Worm (Caenorhabditis elegans): ENCODE measurements around the gene mtr-4.

DNA sequence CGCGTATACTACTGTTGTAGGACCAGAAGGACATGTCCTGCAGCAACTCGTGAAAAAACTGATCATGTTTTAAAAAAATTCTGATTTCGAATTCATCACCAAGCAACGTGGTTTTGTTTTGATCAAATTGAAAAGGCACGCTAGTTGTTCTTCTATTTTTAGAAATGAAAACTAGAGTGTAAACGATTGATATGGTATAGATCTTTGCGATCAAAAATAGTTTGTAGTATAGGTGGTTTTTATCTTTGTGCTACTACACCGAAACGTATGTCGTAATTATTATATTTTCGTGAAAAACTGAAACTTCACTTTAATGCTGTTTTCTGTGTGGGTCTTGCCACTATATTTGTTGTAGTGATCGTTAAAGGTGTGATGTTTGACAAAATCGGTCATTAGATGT lies 41.4 kb downstream of the mtr-4 start:
- no peak for TF ChIP-seq lin-13 (GFP tag; optimal IDR thresholded peaks at IDR 0.05)
- TF ChIP-seq R02D3.7 (tag; optimal IDR thresholded peaks at IDR 0.05) = no peak
- TF ChIP-seq unc-62 (GFP tag; optimal IDR thresholded peaks at IDR 0.05) = no peak
- no peak for TF ChIP-seq ztf-4 (tag; optimal IDR thresholded peaks at IDR 0.05)
- TF ChIP-seq nhr-23 (tag; optimal IDR thresholded peaks at IDR 0.05) = no peak
- no peak for TF ChIP-seq nhr-12 (tag; optimal IDR thresholded peaks at IDR 0.05)
- TF ChIP-seq elt-1 (tag; optimal IDR thresholded peaks at IDR 0.05) = no peak
- no peak for TF ChIP-seq lin-11 (tag; optimal IDR thresholded peaks at IDR 0.05)

Measured in whole organism, L2 larva.